Worm (Caenorhabditis elegans) whole organism, young adult: Measurements from ENCODE around the gene manf-1.

Experiments
- B0336.3 ChIP-seq: fragments of 200-800 bp; sonication (Bioruptor generic); IDR thresholded peaks from 2 replicates; pipeline ENCODE4 v1.3.6; 2022; ENCODE audit warnings: missing genetic modification characterization, missing compliant biosample characterization
- C06A6.2 ChIP-seq: fragments of 200-800 bp; sonication (Bioruptor generic); conservative IDR thresholded peaks from 2 replicates; pipeline ENCODE4 v1.3.6; 2022; ENCODE audit warnings: missing genetic modification characterization, missing compliant biosample characterization
- D2030.7 ChIP-seq: fragments of 200-800 bp; sonication (Bioruptor generic); IDR thresholded peaks from 2 replicates; pipeline ENCODE4 v1.3.6; 2022; ENCODE audit warnings: missing genetic modification reagents, missing genetic modification characterization, missing compliant biosample characterization
- F22D6.2 ChIP-seq: sonication (generic microtip); optimal IDR thresholded peaks from 2 replicates; lab custom pipeline; 2016; ENCODE audit warnings: mild to moderate bottlenecking, missing genetic modification characterization, missing compliant biosample characterization
- F33H1.4 ChIP-seq: fragments of 200-800 bp; sonication (Bioruptor generic); IDR thresholded peaks from 2 replicates; pipeline ENCODE4 v1.3.6; 2022; ENCODE audit warnings: missing genetic modification reagents, missing genetic modification characterization, missing compliant biosample characterization
- F49E8.2 ChIP-seq: sonication (generic microtip); optimal IDR thresholded peaks from 3 replicates; lab custom pipeline; 2017; ENCODE audit warnings: missing genetic modification characterization, mild to moderate bottlenecking, missing compliant biosample characterization, antibody characterized with exemption, moderate library complexity; ENCODE audit not compliant: insufficient read depth
- F57C9.4 ChIP-seq: sonication (generic microtip); optimal IDR thresholded peaks from 2 replicates; lab custom pipeline; 2017; ENCODE audit warnings: mild to moderate bottlenecking, missing genetic modification characterization, missing compliant biosample characterization
- Y56A3A.18 ChIP-seq: fragments of 200-800 bp; sonication (Bioruptor generic); IDR thresholded peaks from 2 replicates; pipeline ENCODE4 v1.3.6; 2022; ENCODE audit warnings: missing genetic modification reagents, missing genetic modification characterization, missing compliant biosample characterization
- attf-5 ChIP-seq: fragments of 200-800 bp; sonication (Bioruptor generic); optimal IDR thresholded peaks from 2 replicates; lab custom pipeline; 2018; ENCODE audit warnings: mild to moderate bottlenecking, missing genetic modification characterization, missing compliant biosample characterization
- bed-2 ChIP-seq: fragments of 200-800 bp; sonication (Bioruptor generic); IDR thresholded peaks from 2 replicates; pipeline ENCODE4 v1.3.6; 2022; ENCODE audit warnings: missing genetic modification reagents, missing genetic modification characterization, missing compliant biosample characterization
- ccch-3 ChIP-seq: fragments of 200-800 bp; sonication (Bioruptor generic); optimal IDR thresholded peaks from 2 replicates; lab custom pipeline; 2018; ENCODE audit warnings: mild to moderate bottlenecking, missing genetic modification characterization, missing compliant biosample characterization
- ceh-79 ChIP-seq: sonication (generic microtip); optimal IDR thresholded peaks from 2 replicates; lab custom pipeline; 2017; ENCODE audit warnings: mild to moderate bottlenecking, missing genetic modification characterization, missing compliant biosample characterization
- dox-1 ChIP-seq: fragments of 200-800 bp; sonication (Bioruptor generic); IDR thresholded peaks from 2 replicates; pipeline ENCODE4 v1.3.6; 2022; ENCODE audit warnings: missing genetic modification reagents, missing genetic modification characterization, missing compliant biosample characterization
- dpff-1 ChIP-seq: sonication (generic microtip); optimal IDR thresholded peaks from 2 replicates; lab custom pipeline; 2017; ENCODE audit warnings: mild to moderate bottlenecking, missing genetic modification characterization, missing compliant biosample characterization
- dpl-1 ChIP-seq: fragments of 150-350 bp; optimal IDR thresholded peaks from 2 replicates; lab custom pipeline; 2014; ENCODE audit warnings: missing biosample characterization, missing genetic modification reagents, missing genetic modification characterization
- him-1 ChIP-seq: sonication (generic microtip); optimal IDR thresholded peaks from 2 replicates; lab custom pipeline; 2016; ENCODE audit warnings: missing genotype, missing genetic modification reagents, missing genetic modification characterization, missing compliant biosample characterization
- hmg-1.2 ChIP-seq: fragments of 200-800 bp; sonication (Bioruptor generic); IDR thresholded peaks from 2 replicates; pipeline ENCODE4 v1.3.6; 2022; ENCODE audit warnings: missing genetic modification reagents, missing genetic modification characterization, missing compliant biosample characterization
- lin-54 ChIP-seq: fragments of 200-800 bp; sonication (Bioruptor generic); optimal IDR thresholded peaks from 2 replicates; lab custom pipeline; 2018; ENCODE audit warnings: mild to moderate bottlenecking, missing genetic modification characterization, missing compliant biosample characterization
- lsl-1 ChIP-seq: fragments of 200-800 bp; sonication (Bioruptor generic); optimal IDR thresholded peaks from 2 replicates; lab custom pipeline; 2018; ENCODE audit warnings: mild to moderate bottlenecking, missing genetic modification characterization, moderate library complexity, missing compliant biosample characterization
- madf-10 ChIP-seq: sonication (generic microtip); optimal IDR thresholded peaks from 2 replicates; lab custom pipeline; 2016; ENCODE audit warnings: mild to moderate bottlenecking, missing genetic modification characterization, missing compliant biosample characterization
- madf-6 ChIP-seq: fragments of 200-800 bp; sonication (Bioruptor generic); IDR thresholded peaks from 2 replicates; pipeline ENCODE4 v1.3.6; 2022; ENCODE audit warnings: missing genetic modification reagents, missing genetic modification characterization, missing compliant biosample characterization
- mel-28 ChIP-seq: sonication (generic microtip); optimal IDR thresholded peaks from 2 replicates; lab custom pipeline; 2016; ENCODE audit warnings: borderline replicate concordance, mild to moderate bottlenecking, missing genetic modification characterization, missing compliant biosample characterization
- nfya-1 ChIP-seq: sonication (generic microtip); optimal IDR thresholded peaks from 2 replicates; lab custom pipeline; 2017; ENCODE audit warnings: antibody characterized with exemption, missing compliant biosample characterization, missing genetic modification characterization, borderline replicate concordance; ENCODE audit not compliant: insufficient read depth
- nhr-120 ChIP-seq: fragments of 200-800 bp; sonication (Bioruptor generic); IDR thresholded peaks from 2 replicates; pipeline ENCODE4 v1.3.6; 2022; ENCODE audit warnings: missing genetic modification characterization, missing compliant biosample characterization
- nhr-27 ChIP-seq: fragments of 200-800 bp; sonication (Bioruptor generic); optimal IDR thresholded peaks from 2 replicates; lab custom pipeline; 2018; ENCODE audit warnings: mild to moderate bottlenecking, missing genetic modification characterization, moderate library complexity, missing compliant biosample characterization
- nhr-80 ChIP-seq: sonication (generic microtip); optimal IDR thresholded peaks from 2 replicates; lab custom pipeline; 2016; ENCODE audit warnings: missing genetic modification characterization, missing compliant biosample characterization
- pbrm-1 ChIP-seq: fragments of 200-800 bp; sonication (Bioruptor generic); IDR thresholded peaks from 2 replicates; pipeline ENCODE4 v1.3.6; 2022; ENCODE audit warnings: missing genetic modification reagents, missing genetic modification characterization, missing compliant biosample characterization
- rec-8 ChIP-seq, 2 experiments: sonication (generic microtip); optimal IDR thresholded peaks; 2 replicates each; lab custom pipeline; 2016; ENCODE audit warnings: mild to moderate bottlenecking in 2 of 2, missing genetic modification characterization in 2 of 2, missing genetic modification reagents in 2 of 2, missing genotype in 2 of 2, missing biosample characterization in 1 of 2, missing compliant biosample characterization in 1 of 2, moderate library complexity in 1 of 2
- sdz-38 ChIP-seq: sonication (generic microtip); optimal IDR thresholded peaks from 2 replicates; lab custom pipeline; 2016; ENCODE audit warnings: missing genotype, missing genetic modification characterization, missing compliant biosample characterization
- snpc-1.1 ChIP-seq: sonication (generic microtip); optimal IDR thresholded peaks from 2 replicates; lab custom pipeline; 2017; ENCODE audit warnings: missing genetic modification characterization, mild to moderate bottlenecking, missing compliant biosample characterization, antibody characterized with exemption, moderate library complexity, missing genotype, missing genetic modification reagents; ENCODE audit not compliant: insufficient read depth
- snpc-3.4 ChIP-seq: sonication (generic microtip); optimal IDR thresholded peaks from 2 replicates; lab custom pipeline; 2017; ENCODE audit warnings: missing genetic modification characterization, mild to moderate bottlenecking, missing compliant biosample characterization, antibody characterized with exemption, moderate library complexity, missing genotype, missing genetic modification reagents
- xnd-1 ChIP-seq: sonication (generic microtip); optimal IDR thresholded peaks from 2 replicates; lab custom pipeline; 2016; ENCODE audit warnings: missing genotype, missing genetic modification reagents, missing genetic modification characterization, missing compliant biosample characterization
- zfh-2 ChIP-seq: fragments of 200-800 bp; sonication (Bioruptor generic); conservative IDR thresholded peaks from 2 replicates; pipeline ENCODE4 v1.3.6; 2022; ENCODE audit warnings: missing genetic modification reagents, missing genetic modification characterization, missing compliant biosample characterization
- zim-3 ChIP-seq: sonication (generic microtip); optimal IDR thresholded peaks from 2 replicates; lab custom pipeline; 2017; ENCODE audit warnings: mild to moderate bottlenecking, missing genetic modification characterization, moderate library complexity, missing compliant biosample characterization
- ztf-18 ChIP-seq: sonication (generic microtip); optimal IDR thresholded peaks from 2 replicates; lab custom pipeline; 2016; ENCODE audit warnings: missing genotype, mild to moderate bottlenecking, missing genetic modification characterization, missing compliant biosample characterization
- ztf-22 ChIP-seq: fragments of 200-800 bp; sonication (Bioruptor generic); optimal IDR thresholded peaks from 2 replicates; lab custom pipeline; 2018; ENCODE audit warnings: mild to moderate bottlenecking, missing genetic modification characterization, moderate library complexity, missing compliant biosample characterization
- ztf-25 ChIP-seq: fragments of 200-800 bp; sonication (Bioruptor generic); IDR thresholded peaks from 2 replicates; pipeline ENCODE4 v1.3.6; 2022; ENCODE audit warnings: missing genetic modification reagents, missing genetic modification characterization, missing compliant biosample characterization
- ztf-28 ChIP-seq: fragments of 200-800 bp; sonication (Bioruptor generic); IDR thresholded peaks from 2 replicates; pipeline ENCODE4 v1.3.6; 2022; ENCODE audit warnings: missing genetic modification reagents, missing genetic modification characterization, missing compliant biosample characterization
- ztf-3 ChIP-seq: fragments of 200-800 bp; sonication (Bioruptor generic); optimal IDR thresholded peaks from 2 replicates; lab custom pipeline; 2018; ENCODE audit warnings: mild to moderate bottlenecking, missing genetic modification characterization, missing compliant biosample characterization

manf-1 gene

DNA sequence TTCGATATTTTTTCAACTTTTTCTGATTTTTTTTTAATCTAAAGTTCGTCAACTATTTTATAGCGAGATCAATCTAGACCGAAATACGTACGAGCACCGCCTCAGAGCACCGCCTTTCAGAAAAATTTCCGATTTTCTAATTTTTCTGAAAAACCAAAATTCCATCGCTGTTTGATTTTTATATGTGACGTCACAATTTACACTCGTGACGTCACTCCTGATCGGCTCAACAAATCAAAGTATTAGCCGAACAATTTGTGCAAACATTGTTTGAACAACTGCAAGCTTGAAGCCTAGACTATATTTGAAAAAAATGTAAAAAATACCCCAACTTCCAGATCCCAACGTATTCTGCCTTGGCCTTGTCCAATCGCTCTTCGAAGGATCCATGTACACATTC is 7.0 kb upstream of the manf-1 start:
- no peak for TF ChIP-seq snpc-1.1
- no peak for TF ChIP-seq ztf-25 (GFP tag; lab: Robert Waterston, UW)
- TF ChIP-seq B0336.3, result no peak
- no peak for TF ChIP-seq nhr-27 (tag; lab: Kevin White, UChicago)
- TF ChIP-seq dpl-1 (GFP tag; lab: Kevin White, UChicago), result no peak
- TF ChIP-seq bed-2 (GFP tag; lab: Robert Waterston, UW), result no peak
- no peak for TF ChIP-seq ztf-3
- TF ChIP-seq sdz-38 (tag; lab: Kevin White, UChicago), result no peak
- TF ChIP-seq F22D6.2, result no peak
- TF ChIP-seq zim-3 (tag; lab: Kevin White, UChicago), result no peak

DNA sequence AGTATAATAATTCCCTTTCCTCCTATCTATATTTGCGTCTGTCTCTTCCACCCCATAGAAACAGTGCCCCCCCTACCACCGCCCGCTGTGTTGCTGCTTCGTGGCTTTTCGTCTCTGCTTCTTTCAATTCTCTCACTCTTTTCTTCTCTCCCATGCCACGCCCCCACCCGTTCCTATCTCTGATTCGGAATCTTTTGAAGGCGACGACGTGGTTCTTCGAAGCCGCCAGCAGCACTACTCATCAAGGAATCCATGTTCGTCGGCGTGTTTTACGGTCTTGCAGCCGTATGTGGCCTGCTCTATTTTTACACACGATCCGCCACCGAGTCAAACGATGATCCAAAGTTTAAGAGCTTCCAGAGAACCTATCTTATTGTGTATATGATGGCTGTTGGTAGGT is 3.0 kb upstream of the manf-1 start, which contains the start of gene samt-1:
Gene samt-1 (plus strand): TSS at position 176 of the 400 bp plus-strand sequence.
- TF ChIP-seq hmg-1.2 (no peak), ztf-18 (peak; percentile 40), attf-5 (GFP tag; lab: Kevin White, UChicago) (peak; percentile 3), dox-1 (GFP tag; lab: Robert Waterston, UW) (0 out of 2 replicates have a peak, but pooled peaks have one; percentile 19), pbrm-1 (GFP tag; lab: Robert Waterston, UW) (no peak), nhr-80 (tag; lab: Kevin White, UChicago) (peak; percentile 35), ceh-79 (no peak), ccch-3 (GFP tag; lab: Kevin White, UChicago) (no peak), zfh-2 (peak; percentile 78)

DNA sequence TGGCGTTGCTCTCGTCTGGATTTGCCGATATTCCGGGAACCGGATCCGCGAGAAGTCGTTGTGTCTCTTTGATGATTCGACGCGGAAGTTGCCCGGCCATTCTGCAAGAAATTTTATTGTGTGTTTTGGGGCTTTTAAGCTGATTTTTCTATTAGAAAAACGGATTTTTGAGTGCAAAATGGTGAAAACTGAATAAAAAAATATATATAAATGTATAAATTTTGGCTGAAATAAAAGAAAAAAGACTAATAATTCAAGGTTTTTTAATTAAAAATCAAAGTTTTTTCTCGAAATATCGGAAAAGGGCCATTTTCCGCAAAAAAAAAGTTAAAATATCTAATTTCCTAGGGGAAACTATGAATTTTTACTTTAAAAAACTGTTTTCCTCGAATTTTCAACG is 2.6 kb downstream of the manf-1 start, which contains the start of gene ubc-13:
Gene ubc-13 (minus strand): TSS at position 101 of the 400 bp plus-strand sequence.
- TF ChIP-seq xnd-1 (tag; lab: Kevin White, UChicago), result no peak
- no peak for TF ChIP-seq Y56A3A.18 (GFP tag; lab: Robert Waterston, UW)

DNA sequence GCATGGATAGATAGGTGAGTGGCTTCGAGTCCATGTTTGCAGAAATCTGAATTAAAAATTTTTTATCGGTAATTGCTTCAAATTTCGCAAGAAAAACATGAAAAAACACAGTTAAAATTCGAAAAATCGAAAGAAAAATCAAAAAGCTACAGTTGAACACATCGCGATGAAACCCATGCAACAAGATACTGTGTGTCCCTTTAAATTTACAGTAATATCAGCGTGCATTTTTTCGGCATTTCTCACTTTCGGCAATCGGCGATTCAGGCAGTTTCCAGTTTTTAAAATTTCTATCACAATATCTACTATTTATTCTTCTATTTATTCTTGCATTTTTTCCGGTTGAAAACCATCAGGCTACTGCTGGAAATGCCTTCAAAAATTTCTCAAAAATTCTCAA is 6.0 kb downstream of the manf-1 start, which contains the start of gene fbxc-45:
Gene fbxc-45 (minus strand): TSS at position 48 of the 400 bp plus-strand sequence.
- TF ChIP-seq nfya-1 (tag; lab: Kevin White, UChicago) (no peak), ztf-25 (GFP tag; lab: Robert Waterston, UW) (no peak), madf-6 (peak; percentile 68), mel-28 (tag; lab: Kevin White, UChicago) (no peak), him-1 (peak; percentile 53), xnd-1 (tag; lab: Kevin White, UChicago) (peak; percentile 73), F33H1.4 (GFP tag; lab: Robert Waterston, UW) (peak; percentile 80), C06A6.2 (GFP tag; lab: Robert Waterston, UW) (no peak), ztf-28 (GFP tag; lab: Robert Waterston, UW) (no peak), hmg-1.2 (0 out of 2 replicates have a peak, but pooled peaks have one; percentile 5), dpff-1 (no peak), rec-8 (tag; optimal IDR thresholded peaks at IDR 0.05; lab: Kevin White, UChicago) (no peak), pbrm-1 (GFP tag; lab: Robert Waterston, UW) (no peak), snpc-3.4 (tag; lab: Kevin White, UChicago) (peak; percentile 12), lin-54 (peak; percentile 15), lsl-1 (GFP tag; lab: Kevin White, UChicago) (peak; percentile 87), F57C9.4 (no peak), D2030.7 (GFP tag; lab: Robert Waterston, UW) (peak; percentile 60; the same call in 1 of the 2 replicates), nhr-120 (GFP tag; lab: Robert Waterston, UW) (no peak), madf-10 (tag; lab: Kevin White, UChicago) (no peak), ztf-22 (GFP tag; lab: Kevin White, UChicago) (no peak), F49E8.2 (tag; lab: Kevin White, UChicago) (no peak)
